Fruit fly (Drosophila melanogaster): ENCODE measurements around the gene bif.
A peak's percentile ranks its signal among the peaks of the same experiment; 100 is the strongest.

Gene bif

DNA sequence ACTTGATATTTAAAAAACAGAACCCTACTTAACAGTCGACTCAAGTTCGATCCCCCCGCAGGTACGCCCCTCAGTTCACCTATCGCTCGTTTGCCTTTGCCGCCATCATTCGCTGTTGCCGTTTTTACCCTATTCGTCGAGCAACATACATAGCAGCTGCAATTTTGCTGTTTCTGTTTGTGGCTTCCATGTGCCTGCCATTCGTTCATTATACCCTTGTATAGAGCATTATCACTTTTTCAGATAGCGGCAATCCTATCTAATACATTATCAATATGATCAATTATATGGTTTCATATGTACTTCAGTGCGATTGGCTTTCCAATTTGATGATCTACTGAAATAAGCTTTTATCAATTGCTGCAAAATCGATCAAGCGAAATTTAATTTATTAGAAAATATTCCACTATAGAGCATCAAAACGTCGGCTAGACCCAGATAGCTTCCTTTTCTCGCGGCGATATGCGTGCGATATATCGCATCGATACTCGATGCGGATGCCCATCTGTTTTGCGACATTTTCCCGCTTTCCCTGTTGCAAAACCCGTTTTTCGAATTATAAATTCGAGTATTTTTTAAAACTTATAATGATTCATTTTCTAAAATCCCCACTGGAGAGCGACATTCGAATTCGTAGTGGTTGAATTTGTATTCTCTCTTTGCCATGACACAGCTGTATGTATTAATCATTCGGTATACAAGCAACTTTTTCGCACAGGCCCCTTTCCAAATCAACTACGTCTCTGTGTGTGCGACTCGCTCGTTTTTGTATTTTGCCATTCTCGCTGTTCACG is 37.4 kb downstream of the bif start (continued):
- TF ChIP-seq Hr39 (optimal IDR thresholded peaks at IDR 0.05) (no peak), CG32767 (GFP tag; IDR thresholded peaks at IDR 0.05) (peak; percentile 90), ken (GFP tag; IDR thresholded peaks at IDR 0.05) (peak; percentile 74), phol (tag; optimal IDR thresholded peaks at IDR 0.05) (peak; percentile 93), ewg (GFP tag; optimal IDR thresholded peaks at IDR 0.05) (peak; percentile 69), ato (GFP tag; IDR thresholded peaks at IDR 0.05; ENCODE audit: partially characterized antibody) (peak; percentile 34; the same call in 1 of the 2 replicates), mirr (GFP tag; optimal IDR thresholded peaks at IDR 0.05) (peak; percentile 9), wdn (GFP tag; IDR thresholded peaks at IDR 0.05) (peak; percentile 75), lov (optimal IDR thresholded peaks at IDR 0.05) (no peak), lov (GFP tag; IDR thresholded peaks at IDR 0.05) (0 out of 3 replicates have a peak, but pooled peaks have one; percentile 35), TFAM (GFP tag; optimal IDR thresholded peaks at IDR 0.05) (peak; percentile 71), mld (GFP tag; IDR thresholded peaks at IDR 0.05; ENCODE audit: partially characterized antibody) (peak; percentile 64; the same call in 1 of the 3 replicates), exex (tag; optimal IDR thresholded peaks at IDR 0.05) (peak; percentile 68), CG7928 (GFP tag; optimal IDR thresholded peaks at IDR 0.05) (peak; percentile 13), GATAe (GFP tag; conservative IDR thresholded peaks at IDR 0.05) (peak; percentile 60), sd (tag; optimal IDR thresholded peaks at IDR 0.05) (peak; percentile 74), CG10654 (GFP tag; optimal IDR thresholded peaks at IDR 0.05) (peak; percentile 76), h (optimal IDR thresholded peaks at IDR 0.05) (no peak), CG6791 (GFP tag; IDR thresholded peaks at IDR 0.05; ENCODE audit: partially characterized antibody) (peak; percentile 72), CG9215 (GFP tag; IDR thresholded peaks at IDR 0.05) (peak; percentile 88), CkIIα-i1 (GFP tag; IDR thresholded peaks at IDR 0.05) (no peak), Poxn (GFP tag; IDR thresholded peaks at IDR 0.05) (no peak; the same call in 1 of the 2 replicates), hb (GFP tag; IDR thresholded peaks at IDR 0.05; ENCODE audit: partially characterized antibody) (peak; percentile 54; the same call in 1 of the 3 replicates), pzg (GFP tag; optimal IDR thresholded peaks at IDR 0.05) (no peak), CG11696 (GFP tag; IDR thresholded peaks at IDR 0.05) (no peak), Pdp1 (GFP tag; optimal IDR thresholded peaks at IDR 0.05) (peak; percentile 72 to 82), Sin3A (optimal IDR thresholded peaks at IDR 0.05) (no peak), Chrac-16 (GFP tag; optimal IDR thresholded peaks at IDR 0.05) (peak; percentile 86), CG8290 (GFP tag; optimal IDR thresholded peaks at IDR 0.05) (peak; percentile 63), CG8290 (tag; optimal IDR thresholded peaks at IDR 0.05) (peak in 1 of 2 experiments; percentile 62), Optix (GFP tag; IDR thresholded peaks at IDR 0.05) (peak; percentile 58; the same call in 2 of the 3 replicates), CG10462 (GFP tag; optimal IDR thresholded peaks at IDR 0.05) (peak; percentile 68), Kr (GFP tag; optimal IDR thresholded peaks at IDR 0.05) (no peak), CG9609 (GFP tag; optimal IDR thresholded peaks at IDR 0.05) (peak; percentile 84), pros (GFP tag; optimal IDR thresholded peaks at IDR 0.05) (peak; percentile 73), ind (GFP tag; optimal IDR thresholded peaks at IDR 0.05) (peak; percentile 87), pita (GFP tag; optimal IDR thresholded peaks at IDR 0.05) (no peak), CG8765 (GFP tag; IDR thresholded peaks at IDR 0.05) (no peak; the same call in 1 of the 2 replicates), emc (GFP tag; optimal IDR thresholded peaks at IDR 0.05) (peak; percentile 78), CG43689 (GFP tag; IDR thresholded peaks at IDR 0.05) (no peak), CG5180 (GFP tag; optimal IDR thresholded peaks at IDR 0.05) (peak; percentile 72), bcd (GFP tag; optimal IDR thresholded peaks at IDR 0.05) (peak; percentile 91), Hr3 (GFP tag; optimal IDR thresholded peaks at IDR 0.05) (peak; percentile 87), CG8388 (GFP tag; optimal IDR thresholded peaks at IDR 0.05) (peak; percentile 82), tap (tag; optimal IDR thresholded peaks at IDR 0.05) (peak; percentile 86), Camta (GFP tag; optimal IDR thresholded peaks at IDR 0.05) (peak; percentile 84), croc (GFP tag; conservative IDR thresholded peaks at IDR 0.05) (peak; percentile 82), CG10147 (GFP tag; optimal IDR thresholded peaks at IDR 0.05) (peak; percentile 93), gem (tag; optimal IDR thresholded peaks at IDR 0.05) (peak; percentile 93), unpg (GFP tag; optimal IDR thresholded peaks at IDR 0.05) (peak; percentile 87)

Measured in whole organism, embryonic.